Worm (Caenorhabditis elegans) whole organism, early embryonic: ENCODE results near the gene F40H3.3.

Source experiments
- B0310.2 ChIP-seq: sonication (generic microtip); optimal IDR thresholded peaks from 2 replicates; lab custom pipeline; 2016; ENCODE audit warnings: mild to moderate bottlenecking, missing genetic modification characterization, missing compliant biosample characterization
- F13C5.2 ChIP-seq: sonication (generic microtip); optimal IDR thresholded peaks from 2 replicates; lab custom pipeline; 2017; ENCODE audit warnings: mild to moderate bottlenecking, missing genetic modification characterization, inconsistent platforms, missing compliant biosample characterization
- aly-1 ChIP-seq: sonication (generic microtip); optimal IDR thresholded peaks from 2 replicates; lab custom pipeline; 2016; ENCODE audit warnings: missing genetic modification characterization, missing compliant biosample characterization
- ama-1 ChIP-seq: fragments of 150-350 bp; optimal IDR thresholded peaks from 2 replicates; lab custom pipeline; 2014
- ceh-13 ChIP-seq: fragments of 200-800 bp; sonication (Bioruptor generic); optimal IDR thresholded peaks from 2 replicates; lab custom pipeline; 2018; ENCODE audit warnings: mild to moderate bottlenecking, missing genetic modification characterization, missing compliant biosample characterization
- ceh-36 ChIP-seq: sonication (generic microtip); optimal IDR thresholded peaks from 2 replicates; lab custom pipeline; 2016; ENCODE audit warnings: missing genetic modification characterization, inconsistent platforms, missing compliant biosample characterization
- ets-7 ChIP-seq: sonication (generic microtip); optimal IDR thresholded peaks from 2 replicates; lab custom pipeline; 2016; ENCODE audit warnings: missing genotype, missing genetic modification characterization, missing compliant biosample characterization
- flt-1 ChIP-seq: fragments of 200-800 bp; sonication (Bioruptor generic); IDR thresholded peaks from 2 replicates; pipeline ENCODE4 v1.3.6; 2022; ENCODE audit warnings: missing genetic modification characterization, missing compliant biosample characterization
- hmbx-1 ChIP-seq: sonication (generic microtip); optimal IDR thresholded peaks from 2 replicates; lab custom pipeline; 2016; ENCODE audit warnings: mild to moderate bottlenecking, missing genetic modification characterization, missing compliant biosample characterization
- hmg-4 ChIP-seq: fragments of 200-800 bp; sonication (Bioruptor generic); optimal IDR thresholded peaks from 2 replicates; lab custom pipeline; 2018; ENCODE audit warnings: mild to moderate bottlenecking, missing genetic modification characterization, missing compliant biosample characterization
- hnd-1 ChIP-seq: sonication (generic microtip); optimal IDR thresholded peaks from 2 replicates; lab custom pipeline; 2016; ENCODE audit warnings: missing genetic modification characterization, missing compliant biosample characterization
- pes-1 ChIP-seq: fragments of 200-800 bp; sonication (Bioruptor generic); IDR thresholded peaks from 2 replicates; pipeline ENCODE4 v1.3.6; 2022; ENCODE audit warnings: missing genetic modification reagents, missing genetic modification characterization, missing compliant biosample characterization
- scrt-1 ChIP-seq: fragments of 200-800 bp; sonication (Bioruptor generic); IDR thresholded peaks from 2 replicates; pipeline ENCODE4 v1.3.6; 2022; ENCODE audit warnings: missing genetic modification characterization, missing compliant biosample characterization
- sea-1 ChIP-seq: fragments of 200-800 bp; sonication (Bioruptor generic); conservative IDR thresholded peaks from 2 replicates; pipeline ENCODE4 v1.3.6; 2022; ENCODE audit warnings: missing genetic modification characterization, missing compliant biosample characterization
- tbx-11 ChIP-seq: fragments of 200-800 bp; sonication (Bioruptor generic); IDR thresholded peaks from 2 replicates; pipeline ENCODE4 v1.3.6; 2022; ENCODE audit warnings: missing genetic modification characterization, missing compliant biosample characterization
- tbx-37 ChIP-seq: fragments of 200-800 bp; sonication (Bioruptor generic); conservative IDR thresholded peaks from 2 replicates; pipeline ENCODE4 v1.3.6; 2022; ENCODE audit warnings: missing genetic modification reagents, missing genetic modification characterization, missing compliant biosample characterization
- tra-4 ChIP-seq: sonication (generic microtip); optimal IDR thresholded peaks from 2 replicates; lab custom pipeline; 2017; ENCODE audit warnings: missing genetic modification characterization, missing compliant biosample characterization

Gene F40H3.3

ce11 chrII:6171228-6171627 lies at the start of gene F40H3.3:
Gene F40H3.3 (plus strand): TSS chrII:6171507.
- TF ChIP-seq pes-1 (GFP tag; lab: Robert Waterston, UW) (no peak), hmg-4 (GFP tag; lab: Kevin White, UChicago) (no peak), F13C5.2 (no peak), flt-1 (GFP tag; lab: Robert Waterston, UW) (no peak), ama-1 (lab: Kevin White, UChicago) (no peak), ceh-13 (no peak)

ce11 chrII:6122641-6123424 lies 48.5 kb upstream of the F40H3.3 start:
- TF ChIP-seq ets-7 (tag; lab: Kevin White, UChicago) = no peak
- no peak for TF ChIP-seq ama-1 (lab: Kevin White, UChicago)

- TF ChIP-seq scrt-1 (no peak), ceh-13 (no peak), pes-1 (GFP tag; lab: Robert Waterston, UW) (no peak), flt-1 (GFP tag; lab: Robert Waterston, UW) (no peak), aly-1 (tag; lab: Kevin White, UChicago) (no peak), F13C5.2 (no peak), tbx-11 (GFP tag; lab: Robert Waterston, UW) (no peak), ama-1 (lab: Kevin White, UChicago) (no peak), sea-1 (GFP tag; lab: Robert Waterston, UW) (no peak), hmg-4 (GFP tag; lab: Kevin White, UChicago) (no peak), hnd-1 (tag; lab: Kevin White, UChicago) (no peak), hmbx-1 (tag; lab: Kevin White, UChicago) (no peak), ets-7 (tag; lab: Kevin White, UChicago) (no peak), B0310.2 (tag; lab: Kevin White, UChicago) (no peak), ceh-36 (tag; lab: Kevin White, UChicago) (no peak), tra-4 (tag; lab: Kevin White, UChicago) (no peak), tbx-37 (no peak)
Measured at ce11 chrII:6123513-6123912, 47.8 kb upstream of the F40H3.3 start, which contains the start of gene C29H12.2. Gene C29H12.2 (plus strand): TSS chrII:6123809.

ce11 chrII:6125259-6125658 lies 46.0 kb upstream of the F40H3.3 start, which contains the start of gene rars-2:
Gene rars-2 (plus strand): TSS chrII:6125559.
- no peak for TF ChIP-seq hnd-1 (tag; lab: Kevin White, UChicago)
- no peak for TF ChIP-seq flt-1 (GFP tag; lab: Robert Waterston, UW)
- TF ChIP-seq hmbx-1 (tag; lab: Kevin White, UChicago) = no peak
- TF ChIP-seq ama-1 (lab: Kevin White, UChicago) = no peak
- no peak for TF ChIP-seq hmg-4 (GFP tag; lab: Kevin White, UChicago)
- TF ChIP-seq ets-7 (tag; lab: Kevin White, UChicago) = no peak
- TF ChIP-seq tbx-11 (GFP tag; lab: Robert Waterston, UW) = no peak
- TF ChIP-seq B0310.2 (tag; lab: Kevin White, UChicago) = no peak
- no peak for TF ChIP-seq tbx-37
- no peak for TF ChIP-seq pes-1 (GFP tag; lab: Robert Waterston, UW)
- no peak for TF ChIP-seq sea-1 (GFP tag; lab: Robert Waterston, UW)
- no peak for TF ChIP-seq F13C5.2
- no peak for TF ChIP-seq aly-1 (tag; lab: Kevin White, UChicago)

ce11 chrII:6132595-6132994 lies 38.7 kb upstream of the F40H3.3 start, which contains the start of gene abts-3:
Gene abts-3 (plus strand): TSS chrII:6132895.
- TF ChIP-seq scrt-1 = no peak
- TF ChIP-seq flt-1 (GFP tag; lab: Robert Waterston, UW) = no peak
- TF ChIP-seq sea-1 (GFP tag; lab: Robert Waterston, UW) = no peak
- no peak for TF ChIP-seq B0310.2 (tag; lab: Kevin White, UChicago)
- no peak for TF ChIP-seq hmbx-1 (tag; lab: Kevin White, UChicago)
- no peak for TF ChIP-seq ceh-13
- no peak for TF ChIP-seq tbx-37
- TF ChIP-seq aly-1 (tag; lab: Kevin White, UChicago) = no peak
- TF ChIP-seq pes-1 (GFP tag; lab: Robert Waterston, UW) = no peak
- no peak for TF ChIP-seq tbx-11 (GFP tag; lab: Robert Waterston, UW)
- no peak for TF ChIP-seq F13C5.2
- TF ChIP-seq ceh-36 (tag; lab: Kevin White, UChicago) = no peak
- TF ChIP-seq ama-1 (lab: Kevin White, UChicago) = no peak
- TF ChIP-seq ets-7 (tag; lab: Kevin White, UChicago) = no peak
- no peak for TF ChIP-seq hnd-1 (tag; lab: Kevin White, UChicago)
- no peak for TF ChIP-seq hmg-4 (GFP tag; lab: Kevin White, UChicago)
- no peak for TF ChIP-seq tra-4 (tag; lab: Kevin White, UChicago)

ce11 chrII:6135530-6135929 lies 35.8 kb upstream of the F40H3.3 start:
- no peak for TF ChIP-seq tbx-37
- TF ChIP-seq hmg-4 (GFP tag; lab: Kevin White, UChicago) = no peak
- no peak for TF ChIP-seq B0310.2 (tag; lab: Kevin White, UChicago)
- no peak for TF ChIP-seq pes-1 (GFP tag; lab: Robert Waterston, UW)
- no peak for TF ChIP-seq ceh-36 (tag; lab: Kevin White, UChicago)
- TF ChIP-seq sea-1 (GFP tag; lab: Robert Waterston, UW) = no peak
- no peak for TF ChIP-seq tbx-11 (GFP tag; lab: Robert Waterston, UW)
- TF ChIP-seq ama-1 (lab: Kevin White, UChicago) = no peak
- no peak for TF ChIP-seq hnd-1 (tag; lab: Kevin White, UChicago)

- TF ChIP-seq tra-4 (tag; lab: Kevin White, UChicago) = no peak
- no peak for TF ChIP-seq hnd-1 (tag; lab: Kevin White, UChicago)
- no peak for TF ChIP-seq B0310.2 (tag; lab: Kevin White, UChicago)
- TF ChIP-seq sea-1 (GFP tag; lab: Robert Waterston, UW) = no peak
- TF ChIP-seq ceh-13 = no peak
- TF ChIP-seq tbx-11 (GFP tag; lab: Robert Waterston, UW) = no peak
- no peak for TF ChIP-seq hmg-4 (GFP tag; lab: Kevin White, UChicago)
- TF ChIP-seq tbx-37 = no peak
- no peak for TF ChIP-seq aly-1 (tag; lab: Kevin White, UChicago)
- TF ChIP-seq F13C5.2 = no peak
- TF ChIP-seq ets-7 (tag; lab: Kevin White, UChicago) = no peak
- TF ChIP-seq flt-1 (GFP tag; lab: Robert Waterston, UW) = no peak
- TF ChIP-seq ama-1 (lab: Kevin White, UChicago) = no peak
Measured at ce11 chrII:6136712-6137111, 34.6 kb upstream of the F40H3.3 start.
